Fruit fly (Drosophila melanogaster) whole organism, pupa: Measurements from ENCODE around the gene CG9150.
A peak's percentile ranks its signal among the peaks of the same experiment; 100 is the strongest.

Source experiments
- CG10348 ChIP-seq: fragments of 200-800 bp; sonication (Bioruptor generic); IDR thresholded peaks from 2 replicates; pipeline ENCODE4 v1.3.6; 2022; ENCODE audit warnings: missing biosample characterization, missing genetic modification characterization
- CG12605 ChIP-seq: fragments of 200-800 bp; sonication (Bioruptor generic); IDR thresholded peaks from 2 replicates; pipeline ENCODE4 v1.3.6; 2022; ENCODE audit warnings: missing biosample characterization, missing genetic modification characterization
- CG17806 ChIP-seq: fragments of 200-800 bp; sonication (Bioruptor generic); optimal IDR thresholded peaks from 2 replicates; lab custom pipeline; 2018; ENCODE audit warnings: missing biosample characterization, mild to moderate bottlenecking, missing genetic modification characterization, moderate library complexity
- CG32121 ChIP-seq: fragments of 200-800 bp; sonication (Bioruptor generic); IDR thresholded peaks from 2 replicates; pipeline ENCODE4 v1.3.6; 2022; ENCODE audit warnings: missing biosample characterization, missing genetic modification characterization
- CG4496 ChIP-seq: fragments of 200-800 bp; sonication (Bioruptor generic); IDR thresholded peaks from 3 replicates; pipeline ENCODE4 v1.3.6; 2022; ENCODE audit warnings: missing biosample characterization, missing genetic modification characterization
- EcR ChIP-seq: fragments of 200-800 bp; sonication (Bioruptor generic); optimal IDR thresholded peaks from 3 replicates; lab custom pipeline; 2019; ENCODE audit warnings: missing biosample characterization, missing genetic modification characterization, mild to moderate bottlenecking, moderate library complexity, missing genetic modification reagents
- Ets98B ChIP-seq: fragments of 200-800 bp; sonication (Bioruptor generic); IDR thresholded peaks from 2 replicates; pipeline ENCODE4 v1.3.6; 2022; ENCODE audit warnings: missing biosample characterization, missing genetic modification characterization
- Pif1B ChIP-seq: fragments of 200-800 bp; sonication (Bioruptor generic); optimal IDR thresholded peaks from 3 replicates; lab custom pipeline; 2016; ENCODE audit warnings: missing biosample characterization, missing genetic modification characterization
- Snoo ChIP-seq: fragments of 200-800 bp; sonication (Bioruptor generic); optimal IDR thresholded peaks from 3 replicates; lab custom pipeline; 2017; ENCODE audit warnings: missing biosample characterization, mild to moderate bottlenecking, missing genetic modification characterization, inconsistent platforms
- fd96Ca ChIP-seq: fragments of 200-800 bp; sonication (Bioruptor generic); IDR thresholded peaks from 3 replicates; pipeline ENCODE4 v1.3.6; 2022; ENCODE audit warnings: missing biosample characterization, missing genetic modification characterization

dm6 chr2L:6070656-6071231, 2.4 kb upstream of the CG9150 start, which contains the start of the genes CG9154 and Kr-h2:
- TF ChIP-seq Ets98B (GFP tag; lab: Robert Waterston, UW) (peak; percentile 58; the same call in 1 of the 2 replicates), CG17806 (tag; lab: Kevin White, UChicago) (peak; percentile 33), CG32121 (GFP tag; lab: Robert Waterston, UW) (0 out of 2 replicates have a peak, but pooled peaks have one; percentile 34), CG10348 (GFP tag; lab: Robert Waterston, UW) (no peak), fd96Ca (GFP tag; lab: Robert Waterston, UW) (peak; percentile 56; the same call in 1 of the 3 replicates), CG4496 (GFP tag; lab: Robert Waterston, UW) (peak; percentile 76), EcR (GFP tag; lab: Kevin White, UChicago) (no peak), Pif1B (no peak), CG12605 (0 out of 2 replicates have a peak, but pooled peaks have one; percentile 33), Snoo (tag; lab: Kevin White, UChicago) (peak; percentile 49)
